Worm (Caenorhabditis elegans): Measurements from ENCODE around the gene R166.3.

R166.3 gene

DNA sequence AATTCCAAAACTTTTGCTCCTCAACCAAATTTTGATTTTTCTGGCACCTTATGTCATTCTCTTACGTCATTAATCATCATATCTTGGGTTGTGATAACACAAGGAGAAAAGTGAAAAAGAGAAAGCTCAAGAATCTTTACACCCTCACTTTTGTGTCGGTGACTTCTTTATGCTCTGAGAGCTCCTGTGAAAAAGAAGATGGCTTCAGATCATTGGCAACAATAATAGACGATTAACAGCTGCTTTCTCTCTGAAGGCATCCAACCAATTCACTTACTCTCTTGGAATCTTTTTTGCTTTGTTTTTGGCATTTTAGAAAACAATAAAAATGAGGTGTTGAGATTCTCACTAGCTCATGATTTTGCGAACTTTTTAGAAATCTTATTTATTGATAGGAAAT, 30.4 kb upstream of the R166.3 start:
- TF ChIP-seq ceh-31 (tag; optimal IDR thresholded peaks at IDR 0.05): no peak
- peak; percentile 13 for TF ChIP-seq unc-55 (GFP tag; optimal IDR thresholded peaks at IDR 0.05)
- TF ChIP-seq C38D4.7 (GFP tag; optimal IDR thresholded peaks at IDR 0.05): no peak
- TF ChIP-seq pros-1 (tag; optimal IDR thresholded peaks at IDR 0.05): no peak

DNA sequence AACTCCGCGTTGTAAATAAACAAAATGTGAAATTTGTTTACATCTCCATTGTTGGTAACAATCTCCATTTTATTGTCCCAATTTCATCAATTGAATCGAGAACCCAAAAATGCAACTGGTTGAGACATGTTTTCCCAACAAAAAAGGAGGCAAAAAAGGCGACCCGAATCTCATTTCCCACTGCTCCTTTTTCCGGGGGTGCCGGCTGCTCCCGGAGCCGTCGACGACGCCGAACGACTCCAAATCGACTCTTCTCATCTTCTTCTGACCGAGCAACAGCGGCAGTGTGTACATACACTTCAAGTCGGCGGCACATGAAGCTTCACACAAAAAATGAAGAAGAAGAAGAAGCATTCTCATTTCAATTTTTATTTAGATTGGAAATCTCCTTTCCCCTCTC, 27.3 kb upstream of the R166.3 start:
- TF ChIP-seq tbx-7 (tag; optimal IDR thresholded peaks at IDR 0.05): no peak
- TF ChIP-seq C08G9.2 (tag; optimal IDR thresholded peaks at IDR 0.05): no peak
- TF ChIP-seq hlh-8 (tag; optimal IDR thresholded peaks at IDR 0.05): no peak
- TF ChIP-seq tbx-2 (tag; optimal IDR thresholded peaks at IDR 0.05): no peak
- TF ChIP-seq pat-9 (tag; optimal IDR thresholded peaks at IDR 0.05): no peak
- TF ChIP-seq T23F11.4 (GFP tag; optimal IDR thresholded peaks at IDR 0.05): no peak
- no peak for TF ChIP-seq Y22D7AL.16 (tag; optimal IDR thresholded peaks at IDR 0.05)
- no peak for TF ChIP-seq elt-4 (tag; optimal IDR thresholded peaks at IDR 0.05)
- no peak for TF ChIP-seq F13H6.1 (tag; optimal IDR thresholded peaks at IDR 0.05)
- TF ChIP-seq lin-11 (tag; optimal IDR thresholded peaks at IDR 0.05): no peak
- no peak for TF ChIP-seq pqm-1 (tag; optimal IDR thresholded peaks at IDR 0.05)
- no peak for TF ChIP-seq ztf-16 (tag; optimal IDR thresholded peaks at IDR 0.05)
- no peak for TF ChIP-seq fkh-6 (tag; optimal IDR thresholded peaks at IDR 0.05)
- no peak for TF ChIP-seq hlh-13 (GFP tag; optimal IDR thresholded peaks at IDR 0.05)
- no peak for TF ChIP-seq lim-6 (tag; optimal IDR thresholded peaks at IDR 0.05)

DNA sequence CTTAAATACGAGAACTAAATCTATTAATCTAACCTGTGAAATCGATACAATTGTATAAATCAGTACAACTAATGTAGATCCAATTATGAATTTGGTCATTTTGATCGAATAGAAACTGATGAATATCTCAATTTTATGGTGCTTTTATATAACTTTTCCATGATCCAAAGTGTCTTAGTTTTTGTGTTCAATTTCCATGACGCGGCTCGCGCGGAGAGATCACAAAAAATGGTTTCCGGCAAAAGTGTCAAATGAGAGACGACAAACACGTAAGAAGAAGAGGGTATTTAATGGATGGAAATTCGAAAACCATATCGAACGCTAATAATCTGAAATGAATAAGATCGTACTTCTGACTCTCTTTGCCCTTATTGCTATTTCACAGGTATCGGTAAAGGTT, 25.4 kb upstream of the R166.3 start, which contains the start of the genes C06A1.6 and C06A1.7:
Gene C06A1.6 (minus strand): TSS at position 101 of the 400 bp plus-strand sequence.
Gene C06A1.7 (plus strand): TSS at position 314 of the 400 bp plus-strand sequence.
- TF ChIP-seq ceh-22 (tag; optimal IDR thresholded peaks at IDR 0.05) (no peak), pax-1 (tag; optimal IDR thresholded peaks at IDR 0.05) (no peak), ceh-14 (tag; optimal IDR thresholded peaks at IDR 0.05) (no peak), pqm-1 (tag; optimal IDR thresholded peaks at IDR 0.05) (no peak), nhr-232 (tag; optimal IDR thresholded peaks at IDR 0.05) (no peak), lin-11 (tag; optimal IDR thresholded peaks at IDR 0.05) (no peak), ahr-1 (tag; optimal IDR thresholded peaks at IDR 0.05) (no peak), ceh-34 (tag; optimal IDR thresholded peaks at IDR 0.05) (no peak), fax-1 (tag; optimal IDR thresholded peaks at IDR 0.05) (no peak), T23F11.4 (GFP tag; optimal IDR thresholded peaks at IDR 0.05) (no peak), pros-1 (tag; optimal IDR thresholded peaks at IDR 0.05) (no peak), K02D7.2 (tag; optimal IDR thresholded peaks at IDR 0.05) (no peak), ceh-2 (tag; optimal IDR thresholded peaks at IDR 0.05) (no peak), rnt-1 (tag; optimal IDR thresholded peaks at IDR 0.05) (no peak), K09A11.1 (tag; optimal IDR thresholded peaks at IDR 0.05; ENCODE audit: insufficient read depth) (no peak), ceh-6 (GFP tag; optimal IDR thresholded peaks at IDR 0.05) (no peak), F13H6.1 (tag; optimal IDR thresholded peaks at IDR 0.05) (no peak), sox-4 (tag; optimal IDR thresholded peaks at IDR 0.05) (no peak), fkh-10 (GFP tag; optimal IDR thresholded peaks at IDR 0.05) (no peak), unc-86 (tag; optimal IDR thresholded peaks at IDR 0.05) (no peak)

DNA sequence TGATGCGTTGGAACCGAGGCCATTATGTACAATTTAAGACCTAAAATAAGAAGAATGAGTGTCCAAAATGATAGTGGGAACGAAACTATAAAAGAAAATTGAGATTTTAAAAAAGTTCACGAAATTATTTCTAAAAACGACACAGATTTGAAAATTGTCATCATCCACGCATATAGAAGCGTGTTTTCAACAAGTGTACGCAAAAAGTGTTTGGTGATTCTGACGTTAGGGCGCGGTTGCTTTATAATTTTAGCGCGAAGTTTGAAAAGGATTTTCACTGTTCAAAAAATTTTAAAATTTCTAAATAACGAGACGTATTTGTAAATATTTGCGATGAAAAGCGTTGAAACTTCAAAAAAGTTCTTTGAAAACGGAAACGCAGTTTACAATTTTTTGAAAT, 24.2 kb upstream of the R166.3 start, which contains the start of gene cdc-48.1:
Gene cdc-48.1 (minus strand): TSS at position 40 of the 400 bp plus-strand sequence.
- TF ChIP-seq unc-3 (GFP tag; conservative IDR thresholded peaks at IDR 0.05): peak; percentile 76
- peak; percentile 92 for TF ChIP-seq unc-3 (tag; optimal IDR thresholded peaks at IDR 0.05)
- peak; percentile 98 for TF ChIP-seq rnt-1 (tag; optimal IDR thresholded peaks at IDR 0.05)
- TF ChIP-seq ets-4 (tag; optimal IDR thresholded peaks at IDR 0.05): peak; percentile 95
- TF ChIP-seq madf-2 (tag; optimal IDR thresholded peaks at IDR 0.05): peak; percentile 81
- peak; percentile 100 for TF ChIP-seq nhr-11 (tag; optimal IDR thresholded peaks at IDR 0.05)
- peak; percentile 96 for TF ChIP-seq elt-2 (tag; optimal IDR thresholded peaks at IDR 0.05)
- peak; percentile 30 for TF ChIP-seq zip-5 (tag; optimal IDR thresholded peaks at IDR 0.05)
- peak; percentile 84 for TF ChIP-seq C08G9.2 (tag; optimal IDR thresholded peaks at IDR 0.05)
- no peak for TF ChIP-seq ama-1 (optimal IDR thresholded peaks at IDR 0.05)
- peak; percentile 94 for TF ChIP-seq syd-9 (tag; optimal IDR thresholded peaks at IDR 0.05)
- TF ChIP-seq K09A11.1 (tag; optimal IDR thresholded peaks at IDR 0.05; ENCODE audit: insufficient read depth): peak; percentile 90
- TF ChIP-seq C38D4.7 (GFP tag; optimal IDR thresholded peaks at IDR 0.05): peak; percentile 46
- TF ChIP-seq pros-1 (tag; optimal IDR thresholded peaks at IDR 0.05): peak; percentile 91
- peak; percentile 79 for TF ChIP-seq K02D7.2 (tag; optimal IDR thresholded peaks at IDR 0.05)
- peak; percentile 85 for TF ChIP-seq T23F11.4 (GFP tag; optimal IDR thresholded peaks at IDR 0.05)
- no peak for TF ChIP-seq ceh-22 (tag; optimal IDR thresholded peaks at IDR 0.05)
- peak; percentile 74 for TF ChIP-seq ceh-2 (tag; optimal IDR thresholded peaks at IDR 0.05)
- peak; percentile 95 for TF ChIP-seq ceh-30 (tag; optimal IDR thresholded peaks at IDR 0.05)
- peak; percentile 100 for TF ChIP-seq ceh-18 (tag; optimal IDR thresholded peaks at IDR 0.05)
- TF ChIP-seq unc-86 (tag; optimal IDR thresholded peaks at IDR 0.05): peak; percentile 97
- TF ChIP-seq ceh-14 (tag; optimal IDR thresholded peaks at IDR 0.05): peak; percentile 98
- peak; percentile 99 for TF ChIP-seq tbx-2 (tag; optimal IDR thresholded peaks at IDR 0.05)
- peak; percentile 91 for TF ChIP-seq ztf-16 (tag; optimal IDR thresholded peaks at IDR 0.05)
- TF ChIP-seq hlh-8 (tag; optimal IDR thresholded peaks at IDR 0.05): peak; percentile 87
- peak; percentile 99 for TF ChIP-seq nfya-1 (tag; optimal IDR thresholded peaks at IDR 0.05)
- TF ChIP-seq nhr-232 (tag; optimal IDR thresholded peaks at IDR 0.05): no peak
- TF ChIP-seq sdc-2 (tag; optimal IDR thresholded peaks at IDR 0.05): peak; percentile 79
